Fruit fly (Drosophila melanogaster) whole organism, embryonic: ENCODE data around the gene CG42302.

ENCODE experiments used
- Blimp-1 ChIP-seq: fragments of 200-800 bp; sonication (Bioruptor generic); optimal IDR thresholded peaks from 3 replicates; lab custom pipeline; 2018; ENCODE audit warnings: missing biosample characterization, missing genetic modification characterization, mild to moderate bottlenecking, moderate library complexity, missing genetic modification reagents
- CG10321 ChIP-seq: fragments of 200-800 bp; sonication (Bioruptor generic); IDR thresholded peaks from 2 replicates; pipeline ENCODE4 v1.3.6; 2022; ENCODE audit warnings: missing biosample characterization, missing genetic modification characterization
- CG11560 ChIP-seq: fragments of 200-800 bp; sonication (Bioruptor generic); IDR thresholded peaks from 3 replicates; pipeline ENCODE4 v1.3.6; 2022; ENCODE audit warnings: missing biosample characterization, missing genetic modification characterization
- CG12236 ChIP-seq: fragments of 200-800 bp; sonication (Bioruptor generic); optimal IDR thresholded peaks from 2 replicates; lab custom pipeline; 2016; ENCODE audit warnings: missing biosample characterization, missing genetic modification characterization
- CG15073 ChIP-seq: fragments of 200-800 bp; sonication (Bioruptor generic); optimal IDR thresholded peaks from 2 replicates; lab custom pipeline; 2016; ENCODE audit warnings: missing biosample characterization, missing genetic modification characterization
- CG15601 ChIP-seq: fragments of 200-800 bp; sonication (Bioruptor generic); optimal IDR thresholded peaks from 3 replicates; lab custom pipeline; 2019; ENCODE audit warnings: missing biosample characterization, mild to moderate bottlenecking, missing genetic modification characterization, moderate library complexity
- CG16815 ChIP-seq: fragments of 200-800 bp; sonication (Bioruptor generic); optimal IDR thresholded peaks from 3 replicates; lab custom pipeline; 2017; ENCODE audit warnings: missing biosample characterization, mild to moderate bottlenecking, missing genetic modification characterization
- CG17829 ChIP-seq: fragments of 200-800 bp; optimal IDR thresholded peaks from 2 replicates; lab custom pipeline; 2019; ENCODE audit warnings: missing biosample characterization, mild to moderate bottlenecking, missing genetic modification characterization, moderate library complexity
- CG17912 ChIP-seq: fragments of 200-800 bp; sonication (Bioruptor generic); optimal IDR thresholded peaks from 2 replicates; lab custom pipeline; 2018; ENCODE audit warnings: missing biosample characterization, mild to moderate bottlenecking, missing genetic modification characterization
- CG18262 ChIP-seq: fragments of 200-800 bp; optimal IDR thresholded peaks from 3 replicates; lab custom pipeline; 2019; ENCODE audit warnings: missing biosample characterization, mild to moderate bottlenecking, missing genetic modification characterization, moderate library complexity
- CG2889 ChIP-seq: fragments of 200-800 bp; sonication (Bioruptor generic); IDR thresholded peaks from 3 replicates; pipeline ENCODE4 v1.3.6; 2022; ENCODE audit warnings: missing biosample characterization, missing genetic modification characterization
- CG30431 ChIP-seq: fragments of 200-800 bp; sonication (Bioruptor generic); optimal IDR thresholded peaks from 2 replicates; lab custom pipeline; 2017; ENCODE audit warnings: missing biosample characterization, missing genetic modification characterization
- CG4328 ChIP-seq: fragments of 200-800 bp; sonication (Bioruptor generic); optimal IDR thresholded peaks from 3 replicates; lab custom pipeline; 2017; ENCODE audit warnings: missing biosample characterization, missing genetic modification reagents, missing genetic modification characterization
- CG4360 ChIP-seq: fragments of 200-800 bp; sonication (Bioruptor generic); IDR thresholded peaks from 2 replicates; pipeline ENCODE4 v1.3.6; 2022; ENCODE audit warnings: missing biosample characterization, missing genetic modification characterization
- CG5180 ChIP-seq: fragments of 200-800 bp; sonication (Bioruptor generic); optimal IDR thresholded peaks from 3 replicates; lab custom pipeline; 2017; ENCODE audit warnings: missing biosample characterization, missing genetic modification characterization, mild to moderate bottlenecking, moderate library complexity, missing genetic modification reagents
- CG6689 ChIP-seq: fragments of 200-800 bp; sonication (Bioruptor generic); IDR thresholded peaks from 2 replicates; pipeline ENCODE4 v1.3.6; 2022; ENCODE audit warnings: missing biosample characterization, missing genetic modification characterization
- CG6854 ChIP-seq: fragments of 200-800 bp; sonication (Bioruptor generic); optimal IDR thresholded peaks from 3 replicates; lab custom pipeline; 2017; ENCODE audit warnings: missing biosample characterization, mild to moderate bottlenecking, missing genetic modification characterization
- CG7357 ChIP-seq: fragments of 200-800 bp; sonication (Bioruptor generic); IDR thresholded peaks from 3 replicates; pipeline ENCODE4 v1.3.6; 2022; ENCODE audit warnings: missing biosample characterization, missing genetic modification characterization
- CG8388 ChIP-seq: fragments of 200-800 bp; sonication (Bioruptor generic); optimal IDR thresholded peaks from 2 replicates; lab custom pipeline; 2019; ENCODE audit warnings: missing biosample characterization, mild to moderate bottlenecking, missing genetic modification characterization, moderate library complexity
- CG9215 ChIP-seq: fragments of 200-800 bp; sonication (Bioruptor generic); IDR thresholded peaks from 2 replicates; pipeline ENCODE4 v1.3.6; 2022; ENCODE audit warnings: missing biosample characterization, missing genetic modification characterization
- CkIIα-i1 ChIP-seq: fragments of 200-800 bp; sonication (Bioruptor generic); IDR thresholded peaks from 2 replicates; pipeline ENCODE4 v1.3.6; 2022; ENCODE audit warnings: missing biosample characterization, missing genetic modification characterization
- D19B ChIP-seq: fragments of 200-800 bp; sonication (Bioruptor generic); optimal IDR thresholded peaks from 2 replicates; lab custom pipeline; 2017; ENCODE audit warnings: missing biosample characterization, mild to moderate bottlenecking, missing genetic modification characterization
- Dll ChIP-seq: fragments of 200-800 bp; sonication (Bioruptor generic); IDR thresholded peaks from 4 replicates; pipeline ENCODE4 v1.3.6; 2022; ENCODE audit warnings: missing biosample characterization, missing genetic modification characterization; ENCODE audit not compliant: partially characterized antibody
- Elba2 ChIP-seq: fragments of 200-800 bp; sonication (Bioruptor generic); optimal IDR thresholded peaks from 3 replicates; lab custom pipeline; 2016; ENCODE audit warnings: missing biosample characterization, missing genetic modification characterization
- Med ChIP-seq: fragments of 200-800 bp; sonication (Bioruptor generic); peaks from one replicate; lab custom pipeline; 2016; ENCODE audit warnings: missing biosample characterization, missing genetic modification characterization, mild to moderate bottlenecking, inconsistent platforms, moderate library complexity
- Mes4 ChIP-seq: fragments of 200-800 bp; sonication (Bioruptor generic); optimal IDR thresholded peaks from 2 replicates; lab custom pipeline; 2016; ENCODE audit warnings: missing biosample characterization, missing genetic modification characterization
- Scr ChIP-seq: fragments of 200-800 bp; sonication (Bioruptor generic); IDR thresholded peaks from 2 replicates; pipeline ENCODE4 v1.3.6; 2022; ENCODE audit warnings: missing biosample characterization, missing genetic modification characterization; ENCODE audit not compliant: partially characterized antibody
- ara ChIP-seq: fragments of 200-800 bp; sonication (Bioruptor generic); IDR thresholded peaks from 2 replicates; pipeline ENCODE4 v1.3.6; 2022; ENCODE audit warnings: missing biosample characterization, missing genetic modification characterization
- ase ChIP-seq: fragments of 200-800 bp; sonication (Bioruptor generic); IDR thresholded peaks from 3 replicates; pipeline ENCODE4 v1.3.6; 2022; ENCODE audit warnings: missing biosample characterization, missing genetic modification characterization
- cg ChIP-seq: fragments of 200-800 bp; sonication (Bioruptor generic); optimal IDR thresholded peaks from 3 replicates; lab custom pipeline; 2019; ENCODE audit warnings: missing biosample characterization, mild to moderate bottlenecking, missing genetic modification characterization, moderate library complexity
- ci ChIP-seq: fragments of 200-800 bp; sonication (Bioruptor generic); IDR thresholded peaks from 3 replicates; pipeline ENCODE4 v1.3.6; 2022; ENCODE audit warnings: missing biosample characterization, missing genetic modification characterization
- crol ChIP-seq: fragments of 200-800 bp; sonication (Bioruptor generic); IDR thresholded peaks from 2 replicates; pipeline ENCODE4 v1.3.6; 2022; ENCODE audit warnings: missing biosample characterization, missing genetic modification characterization
- dmrt99B ChIP-seq: fragments of 200-800 bp; sonication (Bioruptor generic); optimal IDR thresholded peaks from 2 replicates; lab custom pipeline; 2018; ENCODE audit warnings: missing biosample characterization, mild to moderate bottlenecking, missing genetic modification characterization, moderate library complexity
- ems ChIP-seq: fragments of 200-800 bp; sonication (Bioruptor generic); optimal IDR thresholded peaks from 3 replicates; lab custom pipeline; 2016; ENCODE audit warnings: missing biosample characterization, missing genetic modification characterization
- exex ChIP-seq: fragments of 200-800 bp; sonication (Bioruptor generic); optimal IDR thresholded peaks from 4 replicates; lab custom pipeline; 2018; ENCODE audit warnings: missing biosample characterization, mild to moderate bottlenecking, missing genetic modification characterization, moderate library complexity
- fru ChIP-seq: fragments of >200 bp; optimal IDR thresholded peaks from 2 replicates; lab custom pipeline; 2017
- fu2 ChIP-seq: fragments of 200-800 bp; sonication (Bioruptor generic); optimal IDR thresholded peaks from 2 replicates; lab custom pipeline; 2016; ENCODE audit warnings: missing biosample characterization, missing genetic modification characterization
- gce ChIP-seq: fragments of 200-800 bp; sonication (Bioruptor generic); IDR thresholded peaks from 3 replicates; pipeline ENCODE4 v1.3.6; 2022; ENCODE audit warnings: missing biosample characterization, missing genetic modification characterization
- grn ChIP-seq: fragments of 200-800 bp; sonication (Bioruptor generic); optimal IDR thresholded peaks from 3 replicates; lab custom pipeline; 2017; ENCODE audit warnings: missing biosample characterization, missing genetic modification characterization
- gro ChIP-seq: fragments of 200-800 bp; sonication (Bioruptor generic); optimal IDR thresholded peaks from 2 replicates; lab custom pipeline; 2016; ENCODE audit warnings: missing biosample characterization, missing genetic modification characterization
- gt ChIP-seq: fragments of 200-800 bp; sonication (Bioruptor generic); IDR thresholded peaks from 2 replicates; pipeline ENCODE4 v1.3.6; 2022; ENCODE audit warnings: missing biosample characterization, missing genetic modification characterization
- kni ChIP-seq: fragments of 200-800 bp; sonication (Bioruptor generic); optimal IDR thresholded peaks from 3 replicates; lab custom pipeline; 2017; ENCODE audit warnings: mild to moderate bottlenecking, missing biosample characterization, missing genetic modification reagents, missing genetic modification characterization
- nerfin-2 ChIP-seq: fragments of 200-800 bp; sonication (Bioruptor generic); IDR thresholded peaks from 2 replicates; pipeline ENCODE4 v1.3.6; 2022; ENCODE audit warnings: missing biosample characterization, missing genetic modification characterization; ENCODE audit not compliant: partially characterized antibody
- sens ChIP-seq: fragments of 200-800 bp; sonication (Bioruptor generic); peaks from one replicate; lab custom pipeline; 2016; ENCODE audit warnings: missing biosample characterization, missing genetic modification characterization
- sr ChIP-seq: fragments of 200-800 bp; sonication (Bioruptor generic); IDR thresholded peaks from 3 replicates; pipeline ENCODE4 v1.3.6; 2022; ENCODE audit warnings: missing biosample characterization, missing genetic modification characterization
- tna ChIP-seq: fragments of 200-800 bp; sonication (Bioruptor generic); IDR thresholded peaks from 2 replicates; pipeline ENCODE4 v1.3.6; 2022; ENCODE audit warnings: missing biosample characterization, missing genetic modification characterization; ENCODE audit not compliant: partially characterized antibody
- vnd ChIP-seq: fragments of 200-800 bp; sonication (Bioruptor generic); IDR thresholded peaks from 3 replicates; pipeline ENCODE4 v1.3.6; 2022; ENCODE audit warnings: missing biosample characterization, missing genetic modification characterization; ENCODE audit not compliant: partially characterized antibody

Gene CG42302

dm6 chrX:18678876-18679275 lies 46.6 kb downstream of the CG42302 start (continued):
- TF ChIP-seq CG6689 (GFP tag; lab: Robert Waterston, UW) (peak; percentile 42), gro (GFP tag; lab: Kevin White, UChicago) (no peak), CG17829 (tag; lab: Kevin White, UChicago) (no peak), ara (peak; percentile 52), CG9215 (GFP tag; lab: Robert Waterston, UW) (no peak), sens (GFP tag; lab: Kevin White, UChicago) (peak; percentile 69), CG15601 (tag; lab: Kevin White, UChicago) (no peak), CG4360 (GFP tag; lab: Robert Waterston, UW) (no peak), dmrt99B (tag; lab: Kevin White, UChicago) (peak; percentile 2), gt (no peak), ci (GFP tag; lab: Robert Waterston, UW) (peak; percentile 70), fu2 (no peak), Scr (GFP tag; lab: Robert Waterston, UW) (no peak), nerfin-2 (no peak), CG16815 (GFP tag; lab: Kevin White, UChicago) (no peak)

- TF ChIP-seq crol (GFP tag; lab: Robert Waterston, UW) (peak; percentile 88), Blimp-1 (peak; percentile 17), ems (GFP tag; lab: Kevin White, UChicago) (no peak), sr (GFP tag; lab: Robert Waterston, UW) (0 out of 3 replicates have a peak, but pooled peaks have one; percentile 39)
- TF ChIP-seq, all 482 proteins: peak for 3
Observed at dm6 chrX:18676756-18677155, 48.7 kb downstream of the CG42302 start.

DNA sequence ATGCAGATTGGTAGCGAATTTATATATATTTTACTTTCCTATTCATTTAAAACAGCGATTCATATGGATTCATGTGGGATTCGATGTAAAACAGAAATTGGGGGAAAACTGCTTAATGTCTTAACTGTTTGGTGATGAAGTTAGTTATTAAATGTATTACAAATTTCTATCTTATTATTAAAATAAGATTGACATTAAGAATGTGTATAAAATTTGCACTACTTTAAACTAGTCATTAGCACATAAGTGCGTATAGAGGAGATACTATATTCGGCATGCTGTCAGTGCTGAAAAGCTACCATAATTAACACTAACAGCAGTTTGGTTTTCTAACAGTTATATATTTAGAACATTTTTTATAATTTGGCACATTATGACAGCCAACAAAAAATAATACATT lies 49.8 kb downstream of the CG42302 start:
- TF ChIP-seq sens (GFP tag; lab: Kevin White, UChicago) = peak; percentile 12
- TF ChIP-seq CG17912 (GFP tag; lab: Kevin White, UChicago) = no peak
- TF ChIP-seq CG18262 (tag; lab: Kevin White, UChicago) = peak; percentile 8
- no peak for TF ChIP-seq Scr (GFP tag; lab: Robert Waterston, UW)
- TF ChIP-seq, all 482 proteins: peak for 2

DNA sequence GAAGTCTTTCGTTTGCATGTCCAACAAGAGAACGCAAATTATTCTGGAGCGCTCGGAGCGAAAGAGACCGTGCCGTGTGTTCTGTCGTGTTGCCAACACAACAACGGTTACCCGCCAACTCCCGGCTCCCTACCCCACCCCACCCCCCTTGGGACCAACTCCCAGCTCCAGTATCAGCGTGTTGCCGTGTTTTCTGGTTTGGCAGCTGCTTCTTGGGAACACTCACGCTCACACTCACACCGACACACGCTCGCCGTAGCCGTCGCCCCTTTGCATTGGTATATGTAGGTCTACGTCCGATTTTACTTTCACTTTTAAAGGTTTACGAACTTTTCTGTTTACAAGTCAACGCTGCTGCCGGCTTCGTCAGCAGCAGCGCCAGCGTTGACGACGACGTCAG lies 50.2 kb downstream of the CG42302 start:
- TF ChIP-seq CG11560 (tag; lab: Robert Waterston, UW) (no peak), CG4328 (GFP tag; lab: Kevin White, UChicago) (no peak), CG30431 (no peak), exex (tag; lab: Kevin White, UChicago) (no peak), Dll (GFP tag; lab: Robert Waterston, UW) (no peak), Elba2 (GFP tag; lab: Kevin White, UChicago) (no peak), kni (GFP tag; lab: Kevin White, UChicago) (peak; percentile 12), gce (GFP tag; lab: Robert Waterston, UW) (no peak), cg (GFP tag; lab: Kevin White, UChicago) (peak; percentile 55), CG5180 (GFP tag; lab: Kevin White, UChicago) (peak; percentile 26), grn (GFP tag; lab: Kevin White, UChicago) (no peak), tna (GFP tag; lab: Robert Waterston, UW) (no peak), CG15073 (no peak), Med (no peak), CG6854 (GFP tag; lab: Kevin White, UChicago) (no peak), CG8388 (no peak), crol (GFP tag; lab: Robert Waterston, UW) (peak; percentile 56), vnd (GFP tag; lab: Robert Waterston, UW) (no peak), CG10321 (GFP tag; lab: Robert Waterston, UW) (no peak), ase (no peak), Blimp-1 (peak; percentile 99), Mes4 (GFP tag; lab: Kevin White, UChicago) (no peak), CkIIα-i1 (no peak), CG12236 (no peak), CG7357 (GFP tag; lab: Robert Waterston, UW) (no peak), D19B (GFP tag; lab: Kevin White, UChicago) (no peak), CG2889 (GFP tag; lab: Robert Waterston, UW) (no peak), fru (lab: Kevin White, UChicago) (no peak)
